Worm (Caenorhabditis elegans) whole organism, mixed stage, embryonic: ENCODE data around the gene F44E2.6.

Experiments used
- blmp-1 ChIP-seq: fragments of 150-350 bp; optimal IDR thresholded peaks from 2 replicates; lab custom pipeline; 2014; ENCODE audit warnings: missing biosample characterization, missing genetic modification characterization
- ceh-39 ChIP-seq: fragments of 150-350 bp; optimal IDR thresholded peaks from 2 replicates; lab custom pipeline; 2014; ENCODE audit warnings: missing biosample characterization, missing genetic modification characterization
- ces-1 ChIP-seq: fragments of 150-350 bp; optimal IDR thresholded peaks from 2 replicates; lab custom pipeline; 2014; ENCODE audit warnings: missing biosample characterization, missing genetic modification reagents, missing genetic modification characterization
- elt-1 ChIP-seq: sonication (generic microtip); optimal IDR thresholded peaks from 2 replicates; lab custom pipeline; 2017; ENCODE audit warnings: missing genetic modification characterization, mild to moderate bottlenecking, missing compliant biosample characterization, antibody characterized with exemption, moderate library complexity, borderline replicate concordance; ENCODE audit not compliant: insufficient read depth
- elt-3 ChIP-seq: fragments of 150-350 bp; optimal IDR thresholded peaks from 2 replicates; lab custom pipeline; 2014; ENCODE audit warnings: missing biosample characterization, missing genetic modification characterization
- lin-13 ChIP-seq: fragments of 150-350 bp; optimal IDR thresholded peaks from 2 replicates; lab custom pipeline; 2014; ENCODE audit warnings: missing biosample characterization, missing genetic modification characterization
- nhr-2 ChIP-seq: fragments of 150-350 bp; optimal IDR thresholded peaks from 2 replicates; lab custom pipeline; 2014; ENCODE audit warnings: missing biosample characterization, missing genetic modification characterization
- nhr-28 ChIP-seq: fragments of 150-350 bp; optimal IDR thresholded peaks from 2 replicates; lab custom pipeline; 2014; ENCODE audit warnings: missing biosample characterization, missing genetic modification characterization
- pha-4 ChIP-seq: fragments of 150-350 bp; optimal IDR thresholded peaks from 2 replicates; lab custom pipeline; 2018; ENCODE audit warnings: missing biosample characterization, missing genetic modification reagents, missing genetic modification characterization
- snpc-4 ChIP-seq: fragments of 150-350 bp; optimal IDR thresholded peaks from 2 replicates; lab custom pipeline; 2014; ENCODE audit warnings: missing biosample characterization, missing genetic modification characterization
- unc-39 ChIP-seq: fragments of 150-350 bp; optimal IDR thresholded peaks from 2 replicates; lab custom pipeline; 2014; ENCODE audit warnings: missing biosample characterization, missing genetic modification characterization
- ztf-11 ChIP-seq: fragments of 150-350 bp; optimal IDR thresholded peaks from 2 replicates; lab custom pipeline; 2014; ENCODE audit warnings: missing biosample characterization, missing genetic modification characterization

DNA sequence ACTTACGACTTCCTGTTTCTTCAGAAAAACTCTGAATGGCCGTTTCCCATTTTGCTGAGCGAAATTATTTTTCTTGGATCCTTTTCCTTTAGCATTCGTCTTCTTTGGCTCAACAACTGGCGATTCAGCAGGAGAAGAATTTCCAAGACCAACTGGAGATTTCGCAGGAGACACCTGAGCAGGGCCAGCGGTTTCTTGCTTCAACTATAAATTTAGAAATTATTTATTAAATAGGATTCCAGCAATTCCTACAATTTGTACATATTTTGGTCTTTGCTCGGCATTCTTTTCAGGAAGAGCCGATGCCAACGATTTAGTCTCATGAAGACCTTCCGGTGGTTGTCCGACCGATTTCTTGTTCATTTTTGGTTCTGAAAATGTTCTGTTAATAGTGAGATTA is 4.5 kb upstream of the F44E2.6 start, which contains the start of gene F44E2.8:
- no peak for TF ChIP-seq unc-39 (tag; lab: Kevin White, UChicago)
- TF ChIP-seq pha-4, result no peak
- TF ChIP-seq nhr-2 (tag; lab: Kevin White, UChicago), result no peak
- TF ChIP-seq ztf-11, result no peak
- no peak for TF ChIP-seq lin-13
- TF ChIP-seq ceh-39, result no peak
- TF ChIP-seq elt-1 (tag; lab: Kevin White, UChicago), result no peak
- no peak for TF ChIP-seq elt-3 (tag; lab: Kevin White, UChicago)
- TF ChIP-seq blmp-1 (tag; lab: Kevin White, UChicago), result no peak
- TF ChIP-seq nhr-28, result no peak
- no peak for TF ChIP-seq ces-1 (GFP tag; lab: Kevin White, UChicago)
- TF ChIP-seq snpc-4, result no peak
